Fruit fly (Drosophila melanogaster): ENCODE data around the gene Nepl16.

The Nepl16 gene

DNA sequence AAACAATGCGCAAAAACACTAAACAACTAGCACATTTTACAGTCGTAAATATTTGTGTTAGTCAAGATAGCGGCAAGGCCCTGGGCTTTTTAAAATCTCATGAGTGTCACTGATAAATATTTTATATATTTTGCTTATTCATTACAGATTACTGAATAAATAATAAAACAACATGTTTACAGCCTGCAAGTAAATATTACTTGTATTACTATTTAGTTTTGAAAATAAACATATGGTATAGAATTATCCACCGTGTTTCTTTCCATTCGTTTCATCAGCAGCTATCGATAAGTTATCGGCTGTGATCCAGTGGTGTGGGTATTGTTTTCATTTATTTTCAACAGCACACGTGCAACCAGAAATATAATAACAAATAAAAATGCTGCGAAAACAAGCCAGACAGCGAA, 37.8 kb downstream of the Nepl16 start, which contains the start of the genes shams and CG11920 (continued):
- TF ChIP-seq crp (GFP tag; optimal IDR thresholded peaks at IDR 0.05) (peak in 1 of 2 experiments; percentile 73), Chrac-16 (GFP tag; optimal IDR thresholded peaks at IDR 0.05) (peak; percentile 1), Ravus (GFP tag; IDR thresholded peaks at IDR 0.05) (no peak), unpg (GFP tag; optimal IDR thresholded peaks at IDR 0.05) (peak; percentile 29), CG30020 (tag; optimal IDR thresholded peaks at IDR 0.05) (peak; percentile 97), pfk (GFP tag; optimal IDR thresholded peaks at IDR 0.05) (peak; percentile 94), CG12391 (tag; optimal IDR thresholded peaks at IDR 0.05) (peak; percentile 66), CG33213 (GFP tag; optimal IDR thresholded peaks at IDR 0.05) (no peak), Dp (GFP tag; optimal IDR thresholded peaks at IDR 0.05) (peak; percentile 30), CG10979 (tag; optimal IDR thresholded peaks at IDR 0.05) (peak; percentile 13), dm (GFP tag; optimal IDR thresholded peaks at IDR 0.05) (peak; percentile 80), NC2β (GFP tag; optimal IDR thresholded peaks at IDR 0.05) (no peak), BEAF-32 (GFP tag; optimal IDR thresholded peaks at IDR 0.05) (peak; percentile 65), CG10267 (tag; optimal IDR thresholded peaks at IDR 0.05) (peak; percentile 47), nmo (GFP tag; optimal IDR thresholded peaks at IDR 0.05) (peak; percentile 51), CG14860 (GFP tag; IDR thresholded peaks at IDR 0.05; ENCODE audit: partially characterized antibody) (peak; percentile 45; the same call in 1 of the 3 replicates), CG10654 (GFP tag; optimal IDR thresholded peaks at IDR 0.05) (peak; percentile 2), Dref (GFP tag; IDR thresholded peaks at IDR 0.05) (peak; percentile 71), tin (GFP tag; optimal IDR thresholded peaks at IDR 0.05) (no peak), yki (optimal IDR thresholded peaks at IDR 0.05) (no peak), cwo (GFP tag; optimal IDR thresholded peaks at IDR 0.05) (peak; percentile 40)

DNA sequence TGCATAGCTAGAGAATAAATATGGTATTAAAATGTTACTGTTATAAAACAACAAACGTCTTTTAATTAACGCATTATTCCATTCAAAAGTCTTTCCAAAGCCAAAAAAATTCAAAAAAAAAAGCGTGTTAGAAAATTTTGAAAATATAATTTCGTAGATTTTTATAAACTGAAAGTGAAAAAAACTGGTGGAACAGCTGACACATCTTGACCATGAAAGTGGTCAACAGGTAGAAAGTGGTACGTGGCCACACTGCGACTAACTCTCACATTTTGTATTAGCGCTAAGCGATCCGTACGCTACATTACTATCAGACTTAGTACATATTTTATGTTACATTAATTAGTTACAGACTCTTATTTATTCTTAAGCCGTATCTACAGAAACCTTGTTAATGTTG, 41.4 kb downstream of the Nepl16 start, which contains the start of gene CG11836:
TSS of gene CG11836 (plus strand) at position 256 of the 400 bp plus-strand sequence.
- TF ChIP-seq Ets97D (GFP tag; optimal IDR thresholded peaks at IDR 0.05) (no peak), MBD-R2 (GFP tag; IDR thresholded peaks at IDR 0.05) (0 out of 2 replicates have a peak, but pooled peaks have one; percentile 8), Scr (GFP tag; IDR thresholded peaks at IDR 0.05; ENCODE audit: partially characterized antibody) (no peak), CG2120 (GFP tag; optimal IDR thresholded peaks at IDR 0.05) (no peak), CG5953 (GFP tag; IDR thresholded peaks at IDR 0.05) (no peak), CG12236 (GFP tag; optimal IDR thresholded peaks at IDR 0.05) (no peak), CG10543 (GFP tag; optimal IDR thresholded peaks at IDR 0.05) (no peak), crp (GFP tag; optimal IDR thresholded peaks at IDR 0.05) (peak in 1 of 2 experiments; percentile 74), CG9727 (GFP tag; optimal IDR thresholded peaks at IDR 0.05) (no peak), dm (GFP tag; optimal IDR thresholded peaks at IDR 0.05) (no peak), CG18619 (GFP tag; optimal IDR thresholded peaks at IDR 0.05) (no peak), row (GFP tag; IDR thresholded peaks at IDR 0.05) (0 out of 3 replicates have a peak, but pooled peaks have one; percentile 29), Fer3 (tag; optimal IDR thresholded peaks at IDR 0.05) (no peak), NC2β (GFP tag; optimal IDR thresholded peaks at IDR 0.05) (no peak), CG15011 (GFP tag; optimal IDR thresholded peaks at IDR 0.05) (no peak), H2.0 (GFP tag; IDR thresholded peaks at IDR 0.05) (no peak), gfzf (GFP tag; optimal IDR thresholded peaks at IDR 0.05) (peak; percentile 59), zfh2 (GFP tag; optimal IDR thresholded peaks at IDR 0.05) (no peak), cato (GFP tag; optimal IDR thresholded peaks at IDR 0.05; ENCODE audit: borderline replicate concordance) (no peak)

DNA sequence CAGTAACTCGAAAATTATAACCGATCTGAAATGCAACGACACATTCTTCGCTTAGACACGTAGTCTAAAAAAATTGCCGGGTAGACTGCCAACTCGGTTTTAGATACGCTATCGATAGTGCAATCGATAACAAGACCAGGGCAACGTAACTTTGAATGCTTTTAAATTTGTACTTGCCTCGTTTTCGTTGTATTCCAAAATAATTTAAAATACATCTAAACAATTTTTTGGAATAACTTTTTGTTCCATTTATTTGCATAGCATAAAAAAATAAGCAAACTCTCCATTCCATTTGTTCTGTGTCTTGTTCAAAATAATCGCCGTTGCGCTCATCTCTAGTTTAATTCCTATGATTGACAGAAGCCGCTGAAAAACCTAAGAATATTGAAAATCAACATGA, 42.7 kb downstream of the Nepl16 start, which contains the start of the genes Stt3B and CG11839:
TSS of gene Stt3B (minus strand) at position 69 of the 400 bp plus-strand sequence.
TSS of gene CG11839 (plus strand) at position 359 of the 400 bp plus-strand sequence.
- TF ChIP-seq Bteb2 (GFP tag; optimal IDR thresholded peaks at IDR 0.05) (peak; percentile 70), hbn (GFP tag; IDR thresholded peaks at IDR 0.05; ENCODE audit: partially characterized antibody) (peak; percentile 92), unc-4 (GFP tag; IDR thresholded peaks at IDR 0.05; ENCODE audit: partially characterized antibody) (peak; percentile 97), CG1647 (GFP tag; optimal IDR thresholded peaks at IDR 0.05) (peak; percentile 76), Xrp1 (GFP tag; IDR thresholded peaks at IDR 0.05) (peak; percentile 62; the same call in 1 of the 2 replicates), sug (tag; optimal IDR thresholded peaks at IDR 0.05) (peak; percentile 81), CG8089 (GFP tag; optimal IDR thresholded peaks at IDR 0.05) (peak; percentile 32), gsb-n (tag; optimal IDR thresholded peaks at IDR 0.05) (no peak), lola (GFP tag; optimal IDR thresholded peaks at IDR 0.05) (peak in 1 of 3 experiments; percentile 68), Adf1 (GFP tag; IDR thresholded peaks at IDR 0.05) (no peak), CG17568 (GFP tag; optimal IDR thresholded peaks at IDR 0.05) (no peak), CG12299 (tag; optimal IDR thresholded peaks at IDR 0.05) (peak; percentile 42)
